Worm (Caenorhabditis elegans): ENCODE measurements around the gene chat-1.

Gene chat-1

ce11 chrIV:4447284-4447366, at the start of gene chat-1:
TSS of gene chat-1 (plus strand) at chrIV:4447331.
- TF ChIP-seq T22C8.4 (GFP tag; IDR thresholded peaks at IDR 0.05) (0 out of 2 replicates have a peak, but pooled peaks have one; percentile 1), ref-1 (GFP tag; conservative IDR thresholded peaks at IDR 0.05) (no peak)

ce11 chrIV:4397586-4397985, 49.5 kb upstream of the chat-1 start:
- no peak for TF ChIP-seq cog-1 (tag; optimal IDR thresholded peaks at IDR 0.05)
- TF ChIP-seq tab-1 (GFP tag; IDR thresholded peaks at IDR 0.05) = no peak

ce11 chrIV:4398420-4398819, 48.7 kb upstream of the chat-1 start:
- peak; percentile 38; the same call in 1 of the 2 replicates for TF ChIP-seq ztf-23 (GFP tag; IDR thresholded peaks at IDR 0.05)
- TF ChIP-seq cog-1 (tag; optimal IDR thresholded peaks at IDR 0.05) = no peak

- TF ChIP-seq ztf-29 (GFP tag; IDR thresholded peaks at IDR 0.05) (no peak), klf-2 (GFP tag; conservative IDR thresholded peaks at IDR 0.05) (no peak), ref-1 (GFP tag; conservative IDR thresholded peaks at IDR 0.05) (no peak)
Observed at ce11 chrIV:4398890-4399289, 48.2 kb upstream of the chat-1 start.

ce11 chrIV:4399418-4400136, 47.6 kb upstream of the chat-1 start:
- 0 out of 2 replicates have a peak, but pooled peaks have one; percentile 13 for TF ChIP-seq flt-1 (GFP tag; IDR thresholded peaks at IDR 0.05)
- TF ChIP-seq T22C8.4 (GFP tag; IDR thresholded peaks at IDR 0.05) = no peak
- no peak for TF ChIP-seq cog-1 (tag; optimal IDR thresholded peaks at IDR 0.05)
- TF ChIP-seq ztf-23 (GFP tag; IDR thresholded peaks at IDR 0.05) = 0 out of 2 replicates have a peak, but pooled peaks have one; percentile 21
- TF ChIP-seq tab-1 (GFP tag; IDR thresholded peaks at IDR 0.05) = 0 out of 2 replicates have a peak, but pooled peaks have one; percentile 58

- TF ChIP-seq ref-1 (GFP tag; conservative IDR thresholded peaks at IDR 0.05) (no peak), cog-1 (tag; optimal IDR thresholded peaks at IDR 0.05) (no peak), T22C8.4 (GFP tag; IDR thresholded peaks at IDR 0.05) (peak; percentile 51; the same call in 1 of the 2 replicates), med-1 (GFP tag; optimal IDR thresholded peaks at IDR 0.05; ENCODE audit: insufficient read depth) (no peak)
Observed at ce11 chrIV:4400350-4401326, 46.5 kb upstream of the chat-1 start, which contains the start of gene Y24D9A.6. TSS of gene Y24D9A.6 (minus strand) at chrIV:4400400.

ce11 chrIV:4402413-4402812, 44.7 kb upstream of the chat-1 start:
- no peak for TF ChIP-seq med-1 (GFP tag; optimal IDR thresholded peaks at IDR 0.05; ENCODE audit: insufficient read depth)

- no peak for TF ChIP-seq med-1 (GFP tag; optimal IDR thresholded peaks at IDR 0.05; ENCODE audit: insufficient read depth)
- TF ChIP-seq tab-1 (GFP tag; IDR thresholded peaks at IDR 0.05) = no peak
- TF ChIP-seq flt-1 (GFP tag; IDR thresholded peaks at IDR 0.05) = no peak
- TF ChIP-seq ref-1 (GFP tag; conservative IDR thresholded peaks at IDR 0.05) = no peak
- TF ChIP-seq ztf-29 (GFP tag; IDR thresholded peaks at IDR 0.05) = no peak
- no peak for TF ChIP-seq ztf-23 (GFP tag; IDR thresholded peaks at IDR 0.05)
- no peak for TF ChIP-seq cog-1 (tag; optimal IDR thresholded peaks at IDR 0.05)
- TF ChIP-seq klf-2 (GFP tag; conservative IDR thresholded peaks at IDR 0.05) = no peak
- no peak for TF ChIP-seq T22C8.4 (GFP tag; IDR thresholded peaks at IDR 0.05)
Observed at ce11 chrIV:4403870-4404269, 43.3 kb upstream of the chat-1 start.

ce11 chrIV:4405126-4405525, 42.0 kb upstream of the chat-1 start, which contains the start of gene Y24D9A.7:
TSS of gene Y24D9A.7 (minus strand) at chrIV:4405171.
- no peak for TF ChIP-seq flt-1 (GFP tag; IDR thresholded peaks at IDR 0.05)
- no peak for TF ChIP-seq tab-1 (GFP tag; IDR thresholded peaks at IDR 0.05)
- no peak for TF ChIP-seq T22C8.4 (GFP tag; IDR thresholded peaks at IDR 0.05)
- no peak for TF ChIP-seq cog-1 (tag; optimal IDR thresholded peaks at IDR 0.05)
- TF ChIP-seq ref-1 (GFP tag; conservative IDR thresholded peaks at IDR 0.05) = no peak
- TF ChIP-seq ztf-23 (GFP tag; IDR thresholded peaks at IDR 0.05) = no peak
- no peak for TF ChIP-seq med-1 (GFP tag; optimal IDR thresholded peaks at IDR 0.05; ENCODE audit: insufficient read depth)
- no peak for TF ChIP-seq klf-2 (GFP tag; conservative IDR thresholded peaks at IDR 0.05)

- no peak for TF ChIP-seq ref-1 (GFP tag; conservative IDR thresholded peaks at IDR 0.05)
- peak; percentile 42; the same call in 1 of the 2 replicates for TF ChIP-seq flt-1 (GFP tag; IDR thresholded peaks at IDR 0.05)
Observed at ce11 chrIV:4406054-4406539, 41.0 kb upstream of the chat-1 start.

- peak; percentile 42; the same call in 1 of the 2 replicates for TF ChIP-seq ztf-23 (GFP tag; IDR thresholded peaks at IDR 0.05)
- no peak for TF ChIP-seq ref-1 (GFP tag; conservative IDR thresholded peaks at IDR 0.05)
Observed at ce11 chrIV:4407055-4407461, 40.1 kb upstream of the chat-1 start.
